Fruit fly (Drosophila melanogaster) whole organism, embryonic: ENCODE data around the gene CG42268.

ENCODE experiments used
- Atf-2 ChIP-seq: fragments of 200-800 bp; sonication (Bioruptor generic); optimal IDR thresholded peaks from 2 replicates; lab custom pipeline; 2016; ENCODE audit warnings: missing biosample characterization, missing genetic modification characterization
- Atf3 ChIP-seq: fragments of 200-800 bp; sonication (Bioruptor generic); optimal IDR thresholded peaks from 3 replicates; lab custom pipeline; 2016; ENCODE audit warnings: missing biosample characterization, missing genetic modification characterization
- Bgb ChIP-seq: fragments of 200-800 bp; sonication (Bioruptor generic); IDR thresholded peaks from 2 replicates; pipeline ENCODE4 v1.3.6; 2022; ENCODE audit warnings: missing biosample characterization, missing genetic modification characterization; ENCODE audit not compliant: partially characterized antibody
- CG10267 ChIP-seq: fragments of 200-800 bp; sonication (Bioruptor generic); optimal IDR thresholded peaks from 2 replicates; lab custom pipeline; 2018; ENCODE audit warnings: missing biosample characterization, mild to moderate bottlenecking, missing genetic modification characterization, moderate library complexity
- CG10959 ChIP-seq: fragments of 200-800 bp; sonication (Bioruptor generic); IDR thresholded peaks from 2 replicates; pipeline ENCODE4 v1.3.6; 2022; ENCODE audit warnings: missing biosample characterization, missing genetic modification characterization
- CG11504 ChIP-seq: fragments of 200-800 bp; sonication (Bioruptor generic); optimal IDR thresholded peaks from 3 replicates; lab custom pipeline; 2019; ENCODE audit warnings: missing biosample characterization, mild to moderate bottlenecking, missing genetic modification characterization, moderate library complexity
- CG11696 ChIP-seq: fragments of 200-800 bp; sonication (Bioruptor generic); IDR thresholded peaks from 2 replicates; pipeline ENCODE4 v1.3.6; 2022; ENCODE audit warnings: missing biosample characterization, missing genetic modification characterization
- CG12104 ChIP-seq: fragments of 200-800 bp; sonication (Bioruptor generic); optimal IDR thresholded peaks from 3 replicates; lab custom pipeline; 2016; ENCODE audit warnings: missing biosample characterization, missing genetic modification characterization
- CG12219 ChIP-seq: fragments of 200-800 bp; sonication (Bioruptor generic); optimal IDR thresholded peaks from 3 replicates; lab custom pipeline; 2018; ENCODE audit warnings: missing biosample characterization, mild to moderate bottlenecking, missing genetic modification characterization
- CG12236 ChIP-seq: fragments of 200-800 bp; sonication (Bioruptor generic); optimal IDR thresholded peaks from 2 replicates; lab custom pipeline; 2016; ENCODE audit warnings: missing biosample characterization, missing genetic modification characterization
- CG1233 ChIP-seq: fragments of 200-800 bp; sonication (Bioruptor generic); optimal IDR thresholded peaks from 4 replicates; lab custom pipeline; 2018; ENCODE audit warnings: missing biosample characterization, mild to moderate bottlenecking, missing genetic modification characterization
- CG12769 ChIP-seq: fragments of 200-800 bp; sonication (Bioruptor generic); optimal IDR thresholded peaks from 2 replicates; lab custom pipeline; 2019; ENCODE audit warnings: missing biosample characterization, mild to moderate bottlenecking, missing genetic modification characterization, moderate library complexity
- CG15011 ChIP-seq: fragments of 200-800 bp; sonication (Bioruptor generic); optimal IDR thresholded peaks from 3 replicates; lab custom pipeline; 2018; ENCODE audit warnings: missing biosample characterization, mild to moderate bottlenecking, missing genetic modification characterization
- CG15514 ChIP-seq: fragments of 200-800 bp; sonication (Bioruptor generic); optimal IDR thresholded peaks from 3 replicates; lab custom pipeline; 2017; ENCODE audit warnings: missing biosample characterization, missing genetic modification characterization, mild to moderate bottlenecking, moderate library complexity, missing genetic modification reagents
- CG1602 ChIP-seq: fragments of 200-800 bp; sonication (Bioruptor generic); optimal IDR thresholded peaks from 3 replicates; lab custom pipeline; 2016; ENCODE audit warnings: missing biosample characterization, missing genetic modification characterization
- CG16863 ChIP-seq: fragments of 200-800 bp; sonication (Bioruptor generic); optimal IDR thresholded peaks from 3 replicates; lab custom pipeline; 2016; ENCODE audit warnings: missing biosample characterization, missing genetic modification characterization
- CG17802 ChIP-seq: fragments of 200-800 bp; sonication (Bioruptor generic); optimal IDR thresholded peaks from 2 replicates; lab custom pipeline; 2018; ENCODE audit warnings: missing biosample characterization, mild to moderate bottlenecking, missing genetic modification characterization, moderate library complexity
- CG4730 ChIP-seq: fragments of 200-800 bp; sonication (Bioruptor generic); IDR thresholded peaks from 2 replicates; pipeline ENCODE4 v1.3.6; 2022; ENCODE audit warnings: missing biosample characterization, missing genetic modification characterization
- CG6813 ChIP-seq: fragments of 200-800 bp; sonication (Bioruptor generic); optimal IDR thresholded peaks from 2 replicates; lab custom pipeline; 2017; ENCODE audit warnings: missing biosample characterization, missing genetic modification characterization, mild to moderate bottlenecking, moderate library complexity, missing genetic modification reagents
- CG8089 ChIP-seq: fragments of 200-800 bp; sonication (Bioruptor generic); optimal IDR thresholded peaks from 3 replicates; lab custom pipeline; 2016; ENCODE audit warnings: missing biosample characterization, missing genetic modification characterization
- Doc2 ChIP-seq: fragments of 200-800 bp; sonication (Bioruptor generic); IDR thresholded peaks from 2 replicates; pipeline ENCODE4 v1.3.6; 2022; ENCODE audit warnings: missing biosample characterization, missing genetic modification characterization
- Dref ChIP-seq: fragments of 200-800 bp; sonication (Bioruptor generic); IDR thresholded peaks from 2 replicates; pipeline ENCODE4 v1.3.6; 2022; ENCODE audit warnings: missing biosample characterization, missing genetic modification characterization
- ERR ChIP-seq: fragments of 200-800 bp; sonication (Bioruptor generic); optimal IDR thresholded peaks from 2 replicates; lab custom pipeline; 2016; ENCODE audit warnings: missing biosample characterization, missing genetic modification characterization
- HLH54F ChIP-seq: fragments of 200-800 bp; sonication (Bioruptor generic); optimal IDR thresholded peaks from 3 replicates; lab custom pipeline; 2016; ENCODE audit warnings: missing biosample characterization, missing genetic modification characterization
- Hsf ChIP-seq: fragments of 200-800 bp; sonication (Bioruptor generic); optimal IDR thresholded peaks from 3 replicates; lab custom pipeline; 2016; ENCODE audit warnings: missing biosample characterization, missing genetic modification characterization
- NFAT ChIP-seq: fragments of 200-800 bp; sonication (Bioruptor generic); IDR thresholded peaks from 2 replicates; pipeline ENCODE4 v1.3.6; 2022; ENCODE audit warnings: missing biosample characterization, missing genetic modification characterization
- NK7.1 ChIP-seq: fragments of 200-800 bp; sonication (Bioruptor generic); optimal IDR thresholded peaks from 3 replicates; lab custom pipeline; 2016; ENCODE audit warnings: missing biosample characterization, missing genetic modification characterization
- Nf-YB ChIP-seq: fragments of 200-800 bp; sonication (Bioruptor generic); optimal IDR thresholded peaks from 3 replicates; lab custom pipeline; 2019; ENCODE audit warnings: missing biosample characterization, mild to moderate bottlenecking, missing genetic modification characterization, moderate library complexity
- Opbp ChIP-seq: fragments of 200-800 bp; sonication (Bioruptor generic); IDR thresholded peaks from 3 replicates; pipeline ENCODE4 v1.3.6; 2022; ENCODE audit warnings: missing biosample characterization, missing genetic modification characterization; ENCODE audit not compliant: partially characterized antibody
- Rfx ChIP-seq: fragments of 200-800 bp; sonication (Bioruptor generic); IDR thresholded peaks from 2 replicates; pipeline ENCODE4 v1.3.6; 2022; ENCODE audit warnings: missing biosample characterization, missing genetic modification characterization
- Rx ChIP-seq: fragments of 200-800 bp; sonication (Bioruptor generic); IDR thresholded peaks from 2 replicates; pipeline ENCODE4 v1.3.6; 2022; ENCODE audit warnings: missing biosample characterization, missing genetic modification characterization
- Sox100B ChIP-seq: fragments of 200-800 bp; sonication (Bioruptor generic); optimal IDR thresholded peaks from 3 replicates; lab custom pipeline; 2018; ENCODE audit warnings: missing biosample characterization, mild to moderate bottlenecking, missing genetic modification characterization
- Trl ChIP-seq, 3 experiments: fragments of >200 bp in 2 of 3; fragments of 200-800 bp in 1 of 3; sonication (Bioruptor generic) in 1 of 3; optimal IDR thresholded peaks; 2 replicates in 1 of 3; 3 replicates in 2 of 3; lab custom pipeline; 2016 to 2017; ENCODE audit warnings: missing biosample characterization in 1 of 3, missing genetic modification characterization in 1 of 3
- Usf ChIP-seq: fragments of 200-800 bp; sonication (Bioruptor generic); optimal IDR thresholded peaks from 2 replicates; lab custom pipeline; 2017; ENCODE audit warnings: missing genotype, missing biosample characterization, missing genetic modification characterization
- ato ChIP-seq: fragments of 200-800 bp; sonication (Bioruptor generic); IDR thresholded peaks from 2 replicates; pipeline ENCODE4 v1.3.6; 2022; ENCODE audit warnings: missing biosample characterization, missing genetic modification characterization; ENCODE audit not compliant: partially characterized antibody
- az2 ChIP-seq: fragments of 200-800 bp; sonication (Bioruptor generic); optimal IDR thresholded peaks from 3 replicates; lab custom pipeline; 2016; ENCODE audit warnings: missing biosample characterization, missing genetic modification characterization
- bsh ChIP-seq, 2 experiments: fragments of 200-800 bp; sonication (Bioruptor generic); optimal IDR thresholded peaks; 2 replicates each; lab custom pipeline; 2017 to 2018; ENCODE audit warnings: mild to moderate bottlenecking in 2 of 2, missing biosample characterization in 2 of 2, missing genetic modification characterization in 2 of 2, moderate library complexity in 1 of 2
- disco-r ChIP-seq: fragments of 200-800 bp; sonication (Bioruptor generic); optimal IDR thresholded peaks from 2 replicates; lab custom pipeline; 2016; ENCODE audit warnings: missing biosample characterization, missing genetic modification characterization
- gfzf ChIP-seq: fragments of 200-800 bp; sonication (Bioruptor generic); optimal IDR thresholded peaks from 2 replicates; lab custom pipeline; 2016; ENCODE audit warnings: missing biosample characterization, mild to moderate bottlenecking, missing genetic modification characterization, moderate library complexity
- ind ChIP-seq: fragments of 200-800 bp; sonication (Bioruptor generic); optimal IDR thresholded peaks from 3 replicates; lab custom pipeline; 2016; ENCODE audit warnings: missing biosample characterization, missing genetic modification characterization
- lov ChIP-seq, 2 experiments: fragments of 200-800 bp in 1 of 2; fragments of >200 bp in 1 of 2; sonication (Bioruptor generic) in 1 of 2; IDR thresholded peaks in 1 of 2; optimal IDR thresholded peaks in 1 of 2; 2 replicates in 1 of 2; 3 replicates in 1 of 2; pipeline versions ENCODE4 v1.3.6 to Lab custom; 2017 to 2022; ENCODE audit warnings: missing biosample characterization in 1 of 2, missing genetic modification characterization in 1 of 2
- nerfin-2 ChIP-seq: fragments of 200-800 bp; sonication (Bioruptor generic); IDR thresholded peaks from 2 replicates; pipeline ENCODE4 v1.3.6; 2022; ENCODE audit warnings: missing biosample characterization, missing genetic modification characterization; ENCODE audit not compliant: partially characterized antibody
- peb ChIP-seq: fragments of 200-800 bp; sonication (Bioruptor generic); IDR thresholded peaks from 2 replicates; pipeline ENCODE4 v1.3.6; 2022; ENCODE audit warnings: missing biosample characterization, missing genetic modification characterization
- ttk ChIP-seq: fragments of 200-800 bp; sonication (Bioruptor generic); IDR thresholded peaks from 2 replicates; pipeline ENCODE4 v2.1.2; 2022; ENCODE audit warnings: missing biosample characterization, missing genetic modification characterization
- vfl ChIP-seq: fragments of 200-800 bp; sonication (Bioruptor generic); optimal IDR thresholded peaks from 2 replicates; lab custom pipeline; 2016; ENCODE audit warnings: missing biosample characterization, missing genetic modification characterization
- wdn ChIP-seq: fragments of 200-800 bp; sonication (Bioruptor generic); IDR thresholded peaks from 2 replicates; pipeline ENCODE4 v1.3.6; 2022; ENCODE audit warnings: missing biosample characterization, missing genetic modification characterization
- yki ChIP-seq: fragments of >200 bp; optimal IDR thresholded peaks from 3 replicates; lab custom pipeline; 2018
- zen2 ChIP-seq: fragments of 200-800 bp; sonication (Bioruptor generic); IDR thresholded peaks from 3 replicates; pipeline ENCODE4 v1.3.6; 2022; ENCODE audit warnings: missing biosample characterization, missing genetic modification characterization; ENCODE audit not compliant: partially characterized antibody

CG42268 gene

dm6 chr3L:9713828-9714536, 46.2 kb downstream of the CG42268 start, which contains the start of gene vsg (continued):
- TF ChIP-seq ato (peak; percentile 89), Hsf (peak; percentile 70), Bgb (GFP tag; lab: Robert Waterston, UW) (peak; percentile 92), CG12769 (tag; lab: Kevin White, UChicago) (no peak), CG11696 (0 out of 2 replicates have a peak, but pooled peaks have one; percentile 22), CG15011 (GFP tag; lab: Kevin White, UChicago) (no peak), HLH54F (peak; percentile 42), vfl (peak; percentile 62), lov (optimal IDR thresholded peaks at IDR 0.05; lab: Kevin White, UChicago) (no peak), lov (GFP tag; IDR thresholded peaks at IDR 0.05; lab: Robert Waterston, UW) (peak; percentile 59; the same call in 1 of the 3 replicates), CG12104 (GFP tag; lab: Kevin White, UChicago) (peak; percentile 85), wdn (peak; percentile 13), Doc2 (GFP tag; lab: Robert Waterston, UW) (no peak), az2 (GFP tag; lab: Kevin White, UChicago) (peak; percentile 83), CG6813 (no peak), CG12219 (GFP tag; lab: Kevin White, UChicago) (no peak), ind (GFP tag; lab: Kevin White, UChicago) (peak; percentile 72), Dref (GFP tag; lab: Robert Waterston, UW) (peak; percentile 79), yki (lab: Kevin White, UChicago) (no peak), zen2 (GFP tag; lab: Robert Waterston, UW) (peak; percentile 81), CG17802 (tag; lab: Kevin White, UChicago) (no peak), Rfx (GFP tag; lab: Robert Waterston, UW) (peak; percentile 70), Atf-2 (GFP tag; lab: Kevin White, UChicago) (peak; percentile 18), CG1233 (GFP tag; lab: Kevin White, UChicago) (peak; percentile 71), NFAT (GFP tag; lab: Robert Waterston, UW) (peak; percentile 83), CG4730 (GFP tag; lab: Robert Waterston, UW) (peak; percentile 57; the same call in 1 of the 2 replicates), Opbp (GFP tag; lab: Robert Waterston, UW) (peak; percentile 93), bsh (GFP tag; optimal IDR thresholded peaks at IDR 0.05; lab: Kevin White, UChicago) (peak in 1 of 2 experiments; percentile 68), CG10267 (tag; lab: Kevin White, UChicago) (peak; percentile 84), NK7.1 (no peak), CG10959 (GFP tag; lab: Robert Waterston, UW) (no peak), ttk (GFP tag; lab: Robert Waterston, UW) (peak; percentile 66), Nf-YB (GFP tag; lab: Kevin White, UChicago) (peak; percentile 72), nerfin-2 (GFP tag; lab: Robert Waterston, UW) (peak; percentile 78), Sox100B (peak; percentile 4), CG8089 (GFP tag; lab: Kevin White, UChicago) (no peak), Atf3 (GFP tag; lab: Kevin White, UChicago) (peak; percentile 25), ERR (no peak), Trl (optimal IDR thresholded peaks at IDR 0.05; lab: Kevin White, UChicago) (no peak), Trl (GFP tag; optimal IDR thresholded peaks at IDR 0.05; lab: Kevin White, UChicago) (peak; percentile 28), CG16863 (peak; percentile 74), Rx (GFP tag; lab: Robert Waterston, UW) (no peak), CG12236 (GFP tag; lab: Kevin White, UChicago) (no peak), CG11504 (peak; percentile 89), CG1602 (GFP tag; lab: Kevin White, UChicago) (peak; percentile 82), disco-r (no peak), CG15514 (GFP tag; lab: Kevin White, UChicago) (peak; percentile 38), Usf (peak; percentile 69), peb (0 out of 2 replicates have a peak, but pooled peaks have one; percentile 16), gfzf (GFP tag; lab: Kevin White, UChicago) (peak; percentile 69)
